Worm (Caenorhabditis elegans) whole organism, L4/young adult: ENCODE data around the gene Y64G10A.2.

Experiments used
- W03F9.2 ChIP-seq: fragments of 150-350 bp; optimal IDR thresholded peaks from 2 replicates; lab custom pipeline; 2014; ENCODE audit warnings: missing biosample characterization, missing genetic modification characterization
- dao-5 ChIP-seq: sonication (generic microtip); optimal IDR thresholded peaks from 2 replicates; lab custom pipeline; 2016; ENCODE audit warnings: missing genotype, missing genetic modification characterization, moderate library complexity, missing compliant biosample characterization
- him-1 ChIP-seq: sonication (generic microtip); optimal IDR thresholded peaks from 2 replicates; lab custom pipeline; 2016; ENCODE audit warnings: missing genotype, missing genetic modification reagents, missing genetic modification characterization, missing compliant biosample characterization

DNA sequence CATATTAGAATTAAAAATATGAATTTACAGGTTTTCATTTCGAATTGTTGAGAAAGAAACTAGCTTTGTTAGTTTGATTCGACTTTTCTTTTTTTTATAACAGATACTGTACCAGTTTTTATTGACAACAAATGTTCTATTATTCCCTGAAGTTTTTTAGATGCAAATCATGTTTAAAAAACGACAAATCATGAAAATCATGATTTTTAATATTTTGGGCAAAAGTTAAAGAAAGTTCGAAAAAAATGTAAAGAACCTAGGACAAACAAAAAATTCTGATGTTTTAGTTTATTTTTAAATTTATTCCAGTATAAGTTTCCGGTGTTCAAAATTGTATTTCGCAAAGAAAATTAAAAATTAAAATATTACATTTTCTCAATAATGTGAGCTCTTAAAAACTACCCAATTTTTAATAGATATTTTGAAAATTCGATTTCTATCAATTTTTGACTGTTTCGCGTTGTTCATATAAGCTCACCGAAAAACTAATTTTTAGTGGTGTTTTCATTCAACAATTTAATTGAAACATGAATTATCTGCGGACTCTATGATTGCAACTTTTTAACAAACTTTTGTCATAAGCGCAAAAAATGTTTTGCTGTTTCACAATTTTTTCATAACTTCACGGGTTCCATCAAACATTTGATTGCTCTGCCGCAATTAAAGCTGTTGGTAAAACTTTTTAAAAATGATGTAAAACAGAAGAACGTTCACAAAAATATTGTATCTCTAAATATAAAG, 2.7 kb downstream of the Y64G10A.2 start, which contains the start of gene Y64G10A.10:
- TF ChIP-seq W03F9.2 (no peak), him-1 (no peak), dao-5 (no peak)
